Fruit fly (Drosophila melanogaster) whole organism, embryonic: Measurements from ENCODE around the gene PH4alphaNE3.

Experiments
- Aef1 ChIP-seq: fragments of 200-800 bp; sonication (Bioruptor generic); IDR thresholded peaks from 3 replicates; pipeline ENCODE4 v1.3.6; 2022; ENCODE audit warnings: missing biosample characterization, missing genetic modification characterization
- Asciz ChIP-seq: fragments of 200-800 bp; sonication (Bioruptor generic); optimal IDR thresholded peaks from 2 replicates; lab custom pipeline; 2017; ENCODE audit warnings: missing biosample characterization, mild to moderate bottlenecking, missing genetic modification characterization, missing genetic modification reagents
- C15 ChIP-seq: fragments of 200-800 bp; sonication (Bioruptor generic); IDR thresholded peaks from 3 replicates; pipeline ENCODE4 v1.3.6; 2022; ENCODE audit warnings: missing biosample characterization, missing genetic modification characterization
- CG14014 ChIP-seq: fragments of 200-800 bp; sonication (Bioruptor generic); IDR thresholded peaks from 2 replicates; pipeline ENCODE4 v1.3.6; 2022; ENCODE audit warnings: missing biosample characterization, missing genetic modification characterization
- CG15479 ChIP-seq: fragments of 200-800 bp; sonication (Bioruptor generic); optimal IDR thresholded peaks from 3 replicates; lab custom pipeline; 2019; ENCODE audit warnings: missing biosample characterization, mild to moderate bottlenecking, missing genetic modification characterization, moderate library complexity
- CG15696 ChIP-seq: fragments of 200-800 bp; sonication (Bioruptor generic); optimal IDR thresholded peaks from 2 replicates; lab custom pipeline; 2019; ENCODE audit warnings: missing biosample characterization, mild to moderate bottlenecking, missing genetic modification characterization, moderate library complexity
- CG30431 ChIP-seq: fragments of 200-800 bp; sonication (Bioruptor generic); optimal IDR thresholded peaks from 2 replicates; lab custom pipeline; 2017; ENCODE audit warnings: missing biosample characterization, missing genetic modification characterization
- CG31388 ChIP-seq: fragments of 200-800 bp; sonication (Bioruptor generic); optimal IDR thresholded peaks from 2 replicates; lab custom pipeline; 2016; ENCODE audit warnings: missing biosample characterization, missing genetic modification characterization
- CG32767 ChIP-seq: fragments of 200-800 bp; sonication (Bioruptor generic); IDR thresholded peaks from 2 replicates; pipeline ENCODE4 v1.3.6; 2022; ENCODE audit warnings: missing biosample characterization, missing genetic modification characterization
- CG32772 ChIP-seq: fragments of 200-800 bp; sonication (Bioruptor generic); IDR thresholded peaks from 2 replicates; pipeline ENCODE4 v1.3.6; 2022; ENCODE audit warnings: missing biosample characterization, missing genetic modification characterization
- CG5245 ChIP-seq: fragments of 200-800 bp; sonication (Bioruptor generic); optimal IDR thresholded peaks from 3 replicates; lab custom pipeline; 2016; ENCODE audit warnings: missing biosample characterization, missing genetic modification characterization
- CG6254 ChIP-seq: fragments of 200-800 bp; sonication (Bioruptor generic); optimal IDR thresholded peaks from 3 replicates; lab custom pipeline; 2017; ENCODE audit warnings: mild to moderate bottlenecking, missing biosample characterization, missing genetic modification reagents, missing genetic modification characterization
- CG7271 ChIP-seq: fragments of 200-800 bp; sonication (Bioruptor generic); optimal IDR thresholded peaks from 2 replicates; lab custom pipeline; 2018; ENCODE audit warnings: missing biosample characterization, mild to moderate bottlenecking, missing genetic modification characterization, moderate library complexity
- CG7839 ChIP-seq: fragments of 200-800 bp; sonication (Bioruptor generic); optimal IDR thresholded peaks from 3 replicates; lab custom pipeline; 2018; ENCODE audit warnings: missing biosample characterization, mild to moderate bottlenecking, missing genetic modification characterization, moderate library complexity
- CG8388 ChIP-seq: fragments of 200-800 bp; sonication (Bioruptor generic); optimal IDR thresholded peaks from 2 replicates; lab custom pipeline; 2019; ENCODE audit warnings: missing biosample characterization, mild to moderate bottlenecking, missing genetic modification characterization, moderate library complexity
- CkIIα-i1 ChIP-seq: fragments of 200-800 bp; sonication (Bioruptor generic); IDR thresholded peaks from 2 replicates; pipeline ENCODE4 v1.3.6; 2022; ENCODE audit warnings: missing biosample characterization, missing genetic modification characterization
- Dip2 ChIP-seq: fragments of 200-800 bp; sonication (Bioruptor generic); IDR thresholded peaks from 2 replicates; pipeline ENCODE4 v1.3.6; 2022; ENCODE audit warnings: missing biosample characterization, missing genetic modification characterization
- Fer3 ChIP-seq: fragments of 200-800 bp; sonication (Bioruptor generic); optimal IDR thresholded peaks from 2 replicates; lab custom pipeline; 2018; ENCODE audit warnings: missing biosample characterization, mild to moderate bottlenecking, missing genetic modification characterization, moderate library complexity
- Hsf ChIP-seq: fragments of 200-800 bp; sonication (Bioruptor generic); optimal IDR thresholded peaks from 3 replicates; lab custom pipeline; 2016; ENCODE audit warnings: missing biosample characterization, missing genetic modification characterization
- Mad ChIP-seq: fragments of 200-800 bp; sonication (Bioruptor generic); optimal IDR thresholded peaks from 2 replicates; lab custom pipeline; 2016; ENCODE audit warnings: missing biosample characterization, missing genetic modification characterization
- Myb ChIP-seq: fragments of 200-800 bp; sonication (Bioruptor generic); optimal IDR thresholded peaks from 2 replicates; lab custom pipeline; 2016; ENCODE audit warnings: missing biosample characterization, missing genetic modification characterization
- Oli ChIP-seq: fragments of 200-800 bp; sonication (Bioruptor generic); optimal IDR thresholded peaks from 2 replicates; lab custom pipeline; 2018; ENCODE audit warnings: missing biosample characterization, mild to moderate bottlenecking, missing genetic modification characterization, moderate library complexity
- Opbp ChIP-seq: fragments of 200-800 bp; sonication (Bioruptor generic); IDR thresholded peaks from 3 replicates; pipeline ENCODE4 v1.3.6; 2022; ENCODE audit warnings: missing biosample characterization, missing genetic modification characterization; ENCODE audit not compliant: partially characterized antibody
- PHDP ChIP-seq: fragments of 200-800 bp; sonication (Bioruptor generic); optimal IDR thresholded peaks from 3 replicates; lab custom pipeline; 2018; ENCODE audit warnings: missing biosample characterization, mild to moderate bottlenecking, missing genetic modification characterization, moderate library complexity
- Rfx ChIP-seq: fragments of 200-800 bp; sonication (Bioruptor generic); IDR thresholded peaks from 2 replicates; pipeline ENCODE4 v1.3.6; 2022; ENCODE audit warnings: missing biosample characterization, missing genetic modification characterization
- Scr ChIP-seq: fragments of 200-800 bp; sonication (Bioruptor generic); IDR thresholded peaks from 2 replicates; pipeline ENCODE4 v1.3.6; 2022; ENCODE audit warnings: missing biosample characterization, missing genetic modification characterization; ENCODE audit not compliant: partially characterized antibody
- Tbp ChIP-seq: fragments of >200 bp; optimal IDR thresholded peaks from 2 replicates; lab custom pipeline; 2018; ENCODE audit warnings: missing biosample characterization, missing genetic modification characterization
- ac ChIP-seq: fragments of 200-800 bp; sonication (Bioruptor generic); optimal IDR thresholded peaks from 3 replicates; lab custom pipeline; 2017; ENCODE audit warnings: missing biosample characterization, mild to moderate bottlenecking, missing genetic modification characterization
- aop ChIP-seq: fragments of 200-800 bp; sonication (Bioruptor generic); IDR thresholded peaks from 2 replicates; pipeline ENCODE4 v1.3.6; 2022; ENCODE audit warnings: missing biosample characterization, missing genetic modification characterization
- bigmax ChIP-seq: fragments of 200-800 bp; sonication (Bioruptor generic); optimal IDR thresholded peaks from 2 replicates; lab custom pipeline; 2018; ENCODE audit warnings: missing biosample characterization, mild to moderate bottlenecking, missing genetic modification characterization
- caup ChIP-seq: fragments of 200-800 bp; sonication (Bioruptor generic); optimal IDR thresholded peaks from 3 replicates; lab custom pipeline; 2017; ENCODE audit warnings: missing biosample characterization, mild to moderate bottlenecking, missing genetic modification characterization, moderate library complexity; ENCODE audit not compliant: severe bottlenecking
- ci ChIP-seq: fragments of 200-800 bp; sonication (Bioruptor generic); IDR thresholded peaks from 3 replicates; pipeline ENCODE4 v1.3.6; 2022; ENCODE audit warnings: missing biosample characterization, missing genetic modification characterization
- dmrt99B ChIP-seq: fragments of 200-800 bp; sonication (Bioruptor generic); optimal IDR thresholded peaks from 2 replicates; lab custom pipeline; 2018; ENCODE audit warnings: missing biosample characterization, mild to moderate bottlenecking, missing genetic modification characterization, moderate library complexity
- dysf ChIP-seq: fragments of 200-800 bp; sonication (Bioruptor generic); IDR thresholded peaks from 3 replicates; pipeline ENCODE4 v1.3.6; 2022; ENCODE audit warnings: missing biosample characterization, missing genetic modification characterization
- fd64A ChIP-seq: fragments of 200-800 bp; sonication (Bioruptor generic); optimal IDR thresholded peaks from 3 replicates; lab custom pipeline; 2018; ENCODE audit warnings: missing biosample characterization, mild to moderate bottlenecking, missing genetic modification characterization
- ind ChIP-seq: fragments of 200-800 bp; sonication (Bioruptor generic); optimal IDR thresholded peaks from 3 replicates; lab custom pipeline; 2016; ENCODE audit warnings: missing biosample characterization, missing genetic modification characterization
- insv ChIP-seq, 2 experiments: fragments of 200-800 bp; sonication (Bioruptor generic); optimal IDR thresholded peaks; 3 replicates each; lab custom pipeline; 2016 to 2018; ENCODE audit warnings: missing biosample characterization in 2 of 2, missing genetic modification characterization in 2 of 2
- kay ChIP-seq: fragments of 200-800 bp; sonication (Bioruptor generic); optimal IDR thresholded peaks from 2 replicates; lab custom pipeline; 2016; ENCODE audit warnings: missing biosample characterization, missing genetic modification characterization
- lab ChIP-seq: fragments of 200-800 bp; sonication (Bioruptor generic); optimal IDR thresholded peaks from 3 replicates; lab custom pipeline; 2017; ENCODE audit warnings: missing biosample characterization, missing genetic modification characterization, mild to moderate bottlenecking, moderate library complexity, missing genetic modification reagents
- ro ChIP-seq: fragments of 200-800 bp; sonication (Bioruptor generic); IDR thresholded peaks from 2 replicates; pipeline ENCODE4 v1.3.6; 2022; ENCODE audit warnings: missing biosample characterization, missing genetic modification characterization
- row ChIP-seq: fragments of 200-800 bp; sonication (Bioruptor generic); IDR thresholded peaks from 3 replicates; pipeline ENCODE4 v1.3.6; 2022; ENCODE audit warnings: missing biosample characterization, missing genetic modification characterization
- sisA ChIP-seq: fragments of 200-800 bp; sonication (Bioruptor generic); IDR thresholded peaks from 2 replicates; pipeline ENCODE4 v1.3.6; 2022; ENCODE audit warnings: missing biosample characterization, missing genetic modification characterization
- slbo ChIP-seq: fragments of 200-800 bp; sonication (Bioruptor generic); IDR thresholded peaks from 2 replicates; pipeline ENCODE4 v1.3.6; 2022; ENCODE audit warnings: missing biosample characterization, missing genetic modification characterization
- sob ChIP-seq: fragments of 200-800 bp; sonication (Bioruptor generic); IDR thresholded peaks from 2 replicates; pipeline ENCODE4 v1.3.6; 2022; ENCODE audit warnings: missing biosample characterization, missing genetic modification characterization
- tgo ChIP-seq: fragments of 200-800 bp; sonication (Bioruptor generic); IDR thresholded peaks from 3 replicates; pipeline ENCODE4 v1.3.6; 2022; ENCODE audit warnings: missing biosample characterization, missing genetic modification characterization
- tin ChIP-seq: fragments of 200-800 bp; sonication (Bioruptor generic); optimal IDR thresholded peaks from 3 replicates; lab custom pipeline; 2016; ENCODE audit warnings: missing biosample characterization, missing genetic modification characterization
- trem ChIP-seq: fragments of 200-800 bp; optimal IDR thresholded peaks from 3 replicates; lab custom pipeline; 2019; ENCODE audit warnings: missing biosample characterization, mild to moderate bottlenecking, missing genetic modification characterization, moderate library complexity
- ttk ChIP-seq: fragments of 200-800 bp; sonication (Bioruptor generic); IDR thresholded peaks from 2 replicates; pipeline ENCODE4 v2.1.2; 2022; ENCODE audit warnings: missing biosample characterization, missing genetic modification characterization
- vvl ChIP-seq: fragments of 200-800 bp; sonication (Bioruptor generic); IDR thresholded peaks from 2 replicates; pipeline ENCODE4 v1.3.6; 2022; ENCODE audit warnings: missing biosample characterization, missing genetic modification characterization

Gene PH4alphaNE3

DNA sequence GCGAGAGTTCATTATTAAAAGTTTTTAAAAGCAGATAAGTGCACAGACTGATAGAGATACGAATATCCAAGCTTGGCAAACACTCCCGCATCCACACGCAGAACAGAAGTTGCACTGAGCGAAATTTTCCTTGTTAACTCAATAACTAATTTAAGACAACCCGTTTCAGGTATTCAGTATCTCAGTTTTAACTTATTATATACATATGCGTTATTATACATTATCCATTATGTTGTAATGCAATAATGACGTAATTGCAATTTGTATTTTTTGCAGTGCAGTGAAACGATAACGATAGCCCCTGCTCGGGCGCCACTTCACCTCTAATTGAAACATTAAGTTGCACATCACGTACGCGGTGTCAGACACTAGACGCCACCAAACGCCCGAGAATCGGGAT is 39.3 kb downstream of the PH4alphaNE3 start (continued):
- TF ChIP-seq Aef1 (GFP tag; lab: Robert Waterston, UW) (peak; percentile 25; the same call in 1 of the 3 replicates), CG15479 (GFP tag; lab: Kevin White, UChicago) (no peak), CG32772 (peak; percentile 40; the same call in 1 of the 2 replicates), CkIIα-i1 (no peak), C15 (no peak), CG32767 (no peak), ac (GFP tag; lab: Kevin White, UChicago) (no peak), Opbp (GFP tag; lab: Robert Waterston, UW) (no peak), ci (GFP tag; lab: Robert Waterston, UW) (0 out of 3 replicates have a peak, but pooled peaks have one; percentile 56), caup (GFP tag; lab: Kevin White, UChicago) (no peak), vvl (peak; percentile 25; the same call in 1 of the 2 replicates), PHDP (tag; lab: Kevin White, UChicago) (no peak), kay (GFP tag; lab: Kevin White, UChicago) (no peak), ttk (GFP tag; lab: Robert Waterston, UW) (0 out of 2 replicates have a peak, but pooled peaks have one; percentile 34), ind (GFP tag; lab: Kevin White, UChicago) (peak; percentile 3), trem (tag; lab: Kevin White, UChicago) (no peak), Rfx (peak; percentile 45; the same call in 1 of the 2 replicates), aop (GFP tag; lab: Robert Waterston, UW) (no peak), CG8388 (GFP tag; lab: Kevin White, UChicago) (peak; percentile 14), tin (GFP tag; lab: Kevin White, UChicago) (peak; percentile 6), CG14014 (0 out of 2 replicates have a peak, but pooled peaks have one; percentile 14), bigmax (no peak), CG31388 (no peak), Mad (GFP tag; lab: Kevin White, UChicago) (no peak), dmrt99B (tag; lab: Kevin White, UChicago) (peak; percentile 40), ro (no peak), CG15696 (tag; lab: Kevin White, UChicago) (peak; percentile 31), sob (GFP tag; lab: Robert Waterston, UW) (no peak), Scr (GFP tag; lab: Robert Waterston, UW) (no peak), Fer3 (tag; lab: Kevin White, UChicago) (peak; percentile 6), CG5245 (GFP tag; lab: Kevin White, UChicago) (peak; percentile 3), CG6254 (GFP tag; lab: Kevin White, UChicago) (no peak), CG7271 (no peak), slbo (GFP tag; lab: Robert Waterston, UW) (peak; percentile 19; the same call in 1 of the 2 replicates), tgo (GFP tag; lab: Robert Waterston, UW) (peak; percentile 34; the same call in 2 of the 3 replicates), sisA (GFP tag; lab: Robert Waterston, UW) (peak; percentile 23; the same call in 1 of the 2 replicates), Tbp (GFP tag; lab: Kevin White, UChicago) (no peak), row (GFP tag; lab: Robert Waterston, UW) (peak; percentile 47; the same call in 2 of the 3 replicates), CG7839 (peak; percentile 47), lab (peak; percentile 55), Asciz (no peak), Oli (tag; lab: Kevin White, UChicago) (peak; percentile 10), insv (GFP tag; optimal IDR thresholded peaks at IDR 0.05; lab: Kevin White, UChicago) (no peak), dysf (GFP tag; lab: Robert Waterston, UW) (0 out of 3 replicates have a peak, but pooled peaks have one; percentile 27), fd64A (GFP tag; lab: Kevin White, UChicago) (no peak), Dip2 (GFP tag; lab: Robert Waterston, UW) (no peak), Myb (GFP tag; lab: Kevin White, UChicago) (no peak), CG30431 (GFP tag; lab: Kevin White, UChicago) (no peak), Hsf (peak; percentile 9)
- TF ChIP-seq, all 482 proteins: peak for 62
